Fruit fly (Drosophila melanogaster): ENCODE measurements around the gene CG12713.

CG12713 gene

DNA sequence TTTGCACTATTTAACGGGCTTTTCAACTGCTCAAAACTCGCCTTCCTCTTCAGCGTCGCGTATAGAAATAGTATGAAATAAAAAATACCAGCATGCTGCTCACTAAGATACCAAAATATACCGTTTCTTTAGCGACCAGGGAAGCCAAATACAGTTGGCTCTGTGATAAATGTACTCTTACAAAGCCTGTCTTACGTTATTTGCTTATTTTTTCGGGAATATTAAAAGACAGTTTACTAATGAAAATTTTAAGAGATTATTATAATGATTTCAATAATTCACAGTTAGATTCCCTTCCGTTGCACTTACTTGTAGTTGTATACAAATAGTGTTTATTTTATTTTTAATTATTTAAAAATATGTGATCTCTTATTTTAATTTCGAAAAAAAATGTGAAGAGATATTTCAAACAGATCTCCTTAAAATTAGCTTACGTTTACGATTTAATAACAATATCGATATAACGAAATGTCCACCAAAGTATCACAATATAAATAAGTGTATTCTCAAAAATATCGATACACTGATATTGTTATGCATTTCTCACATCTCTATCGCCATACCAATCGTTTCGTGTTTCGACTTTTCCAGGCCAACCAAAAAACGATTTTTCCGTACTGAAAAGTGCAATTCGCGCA lies 5.8 kb upstream of the CG12713 start, which contains the start of the genes DCP2 and dbo (continued):
- peak; percentile 53; the same call in 2 of the 3 replicates for TF ChIP-seq ase (GFP tag; IDR thresholded peaks at IDR 0.05)
- TF ChIP-seq da (GFP tag; optimal IDR thresholded peaks at IDR 0.05) = no peak
- TF ChIP-seq NfI (GFP tag; optimal IDR thresholded peaks at IDR 0.05) = peak; percentile 77
- peak; percentile 12 to 74 for TF ChIP-seq Hr51 (GFP tag; optimal IDR thresholded peaks at IDR 0.05)
- peak; percentile 55; the same call in 1 of the 3 replicates for TF ChIP-seq gce (GFP tag; IDR thresholded peaks at IDR 0.05)
- no peak for TF ChIP-seq CG2875 (GFP tag; optimal IDR thresholded peaks at IDR 0.05)
- no peak for TF ChIP-seq CG9876 (GFP tag; optimal IDR thresholded peaks at IDR 0.05)
- no peak for TF ChIP-seq Optix (GFP tag; IDR thresholded peaks at IDR 0.05)
- TF ChIP-seq sens (GFP tag) = peak; percentile 67
- no peak for TF ChIP-seq sr (GFP tag; IDR thresholded peaks at IDR 0.05)
- TF ChIP-seq Sox102F (GFP tag; optimal IDR thresholded peaks at IDR 0.05) = peak; percentile 70
- TF ChIP-seq sd (tag; optimal IDR thresholded peaks at IDR 0.05) = no peak
- TF ChIP-seq Sry-β (GFP tag; optimal IDR thresholded peaks at IDR 0.05) = no peak
- TF ChIP-seq zfh1 (GFP tag; IDR thresholded peaks at IDR 0.05) = peak; percentile 57; the same call in 2 of the 3 replicates
- peak; percentile 30 for TF ChIP-seq CG15601 (tag; optimal IDR thresholded peaks at IDR 0.05)
- peak; percentile 81 for TF ChIP-seq CG12391 (tag; optimal IDR thresholded peaks at IDR 0.05)
- peak; percentile 73 for TF ChIP-seq CG3847 (GFP tag; IDR thresholded peaks at IDR 0.05)
- TF ChIP-seq bowl (GFP tag; IDR thresholded peaks at IDR 0.05) = no peak
- TF ChIP-seq ato (GFP tag; IDR thresholded peaks at IDR 0.05; ENCODE audit: partially characterized antibody) = peak; percentile 54
- peak; percentile 13 for TF ChIP-seq Myb (GFP tag; optimal IDR thresholded peaks at IDR 0.05)
- TF ChIP-seq CG5180 (GFP tag; optimal IDR thresholded peaks at IDR 0.05) = peak; percentile 15
- TF ChIP-seq pho (GFP tag; optimal IDR thresholded peaks at IDR 0.05) = peak; percentile 16
- no peak for TF ChIP-seq Hr78 (GFP tag; optimal IDR thresholded peaks at IDR 0.05)
- no peak for TF ChIP-seq CG11398 (GFP tag; optimal IDR thresholded peaks at IDR 0.05)
- TF ChIP-seq ash1 (GFP tag; optimal IDR thresholded peaks at IDR 0.05) = no peak
- peak; percentile 60; the same call in 2 of the 3 replicates for TF ChIP-seq ken (GFP tag; IDR thresholded peaks at IDR 0.05)
- TF ChIP-seq ems (GFP tag; optimal IDR thresholded peaks at IDR 0.05) = peak; percentile 9
- no peak for TF ChIP-seq Dfd (GFP tag; optimal IDR thresholded peaks at IDR 0.05)
- TF ChIP-seq Scr (GFP tag; IDR thresholded peaks at IDR 0.05; ENCODE audit: partially characterized antibody) = peak; percentile 90
- peak; percentile 69 for TF ChIP-seq CG11504 (tag; optimal IDR thresholded peaks at IDR 0.05)
- TF ChIP-seq ewg (GFP tag; optimal IDR thresholded peaks at IDR 0.05) = peak; percentile 4
- peak; percentile 21 for TF ChIP-seq vfl (GFP tag; optimal IDR thresholded peaks at IDR 0.05)
- TF ChIP-seq CG15479 (GFP tag; optimal IDR thresholded peaks at IDR 0.05) = no peak
- no peak for TF ChIP-seq CG11560 (tag; IDR thresholded peaks at IDR 0.05)
- TF ChIP-seq Doc3 (GFP tag; IDR thresholded peaks at IDR 0.05; ENCODE audit: partially characterized antibody) = peak; percentile 82
- no peak for TF ChIP-seq lov (optimal IDR thresholded peaks at IDR 0.05)
- TF ChIP-seq lov (GFP tag; IDR thresholded peaks at IDR 0.05) = no peak
- TF ChIP-seq Jarid2 (GFP tag; optimal IDR thresholded peaks at IDR 0.05) = no peak
- peak; percentile 42 for TF ChIP-seq CG12769 (tag; optimal IDR thresholded peaks at IDR 0.05)
- TF ChIP-seq CG10959 (GFP tag; IDR thresholded peaks at IDR 0.05) = no peak
- no peak for TF ChIP-seq CHES-1-like (GFP tag; optimal IDR thresholded peaks at IDR 0.05)
- TF ChIP-seq ERR (GFP tag; optimal IDR thresholded peaks at IDR 0.05) = no peak
- TF ChIP-seq chinmo (GFP tag; IDR thresholded peaks at IDR 0.05; ENCODE audit: partially characterized antibody) = 0 out of 4 replicates have a peak, but pooled peaks have one; percentile 56
- no peak for TF ChIP-seq CG12071 (GFP tag; optimal IDR thresholded peaks at IDR 0.05)
- no peak for TF ChIP-seq dati (GFP tag; IDR thresholded peaks at IDR 0.05)
- TF ChIP-seq Oli (tag; optimal IDR thresholded peaks at IDR 0.05) = peak; percentile 62
- no peak for TF ChIP-seq CG8478 (optimal IDR thresholded peaks at IDR 0.05)
- peak; percentile 81 for TF ChIP-seq B-H2 (GFP tag; optimal IDR thresholded peaks at IDR 0.05)
- no peak for TF ChIP-seq hkb (optimal IDR thresholded peaks at IDR 0.05)
- TF ChIP-seq hkb (GFP tag; IDR thresholded peaks at IDR 0.05) = peak; percentile 74

Data from whole organism, embryonic.